Fruit fly (Drosophila melanogaster): ENCODE results near the gene Hsp67Bc.
A peak's percentile ranks its signal among the peaks of the same experiment; 100 is the strongest.

Gene Hsp67Bc

dm6 chr3L:9373374-9374004, 1.2 kb upstream of the Hsp67Bc start (continued):
- no peak for TF ChIP-seq repo (GFP tag; optimal IDR thresholded peaks at IDR 0.05)
- TF ChIP-seq CG10654 (GFP tag; optimal IDR thresholded peaks at IDR 0.05): peak; percentile 28
- no peak for TF ChIP-seq twi (tag; optimal IDR thresholded peaks at IDR 0.05)
- no peak for TF ChIP-seq jigr1 (GFP tag; IDR thresholded peaks at IDR 0.05)
- no peak for TF ChIP-seq hb (GFP tag; IDR thresholded peaks at IDR 0.05; ENCODE audit: partially characterized antibody)
- TF ChIP-seq Sry-δ (GFP tag; optimal IDR thresholded peaks at IDR 0.05): no peak
- peak; percentile 46; the same call in 1 of the 2 replicates for TF ChIP-seq wor (GFP tag; IDR thresholded peaks at IDR 0.05)
- peak; percentile 59 for TF ChIP-seq bcd (GFP tag; optimal IDR thresholded peaks at IDR 0.05)
- TF ChIP-seq CG10147 (GFP tag; optimal IDR thresholded peaks at IDR 0.05): peak; percentile 77
- peak; percentile 72 for TF ChIP-seq Oli (tag; optimal IDR thresholded peaks at IDR 0.05)
- TF ChIP-seq CG42726 (GFP tag; IDR thresholded peaks at IDR 0.05; ENCODE audit: partially characterized antibody): no peak
- peak; percentile 62; the same call in 1 of the 3 replicates for TF ChIP-seq H15 (GFP tag; IDR thresholded peaks at IDR 0.05)
- TF ChIP-seq pros (GFP tag; optimal IDR thresholded peaks at IDR 0.05): no peak
- no peak for TF ChIP-seq CkIIα-i1 (GFP tag; IDR thresholded peaks at IDR 0.05)
- no peak for TF ChIP-seq Hey (tag; optimal IDR thresholded peaks at IDR 0.05)
- TF ChIP-seq E2f2 (GFP tag; IDR thresholded peaks at IDR 0.05): peak; percentile 41; the same call in 1 of the 2 replicates
- TF ChIP-seq Hr51 (GFP tag; optimal IDR thresholded peaks at IDR 0.05): peak in 1 of 2 experiments; percentile 67
- TF ChIP-seq CG14441 (GFP tag; IDR thresholded peaks at IDR 0.05): peak; percentile 56
- TF ChIP-seq CG6254 (GFP tag; optimal IDR thresholded peaks at IDR 0.05): peak; percentile 71
- no peak for TF ChIP-seq gt (GFP tag; IDR thresholded peaks at IDR 0.05)
- TF ChIP-seq Hr3 (GFP tag; optimal IDR thresholded peaks at IDR 0.05): peak; percentile 37
- peak; percentile 67; the same call in 2 of the 3 replicates for TF ChIP-seq Dbx (GFP tag; IDR thresholded peaks at IDR 0.05)
- TF ChIP-seq Side (GFP tag; optimal IDR thresholded peaks at IDR 0.05): no peak
- peak; percentile 45; the same call in 2 of the 3 replicates for TF ChIP-seq Doc3 (GFP tag; IDR thresholded peaks at IDR 0.05; ENCODE audit: partially characterized antibody)
- peak; percentile 64 for TF ChIP-seq CG1529 (GFP tag; optimal IDR thresholded peaks at IDR 0.05)
- TF ChIP-seq oc (tag; optimal IDR thresholded peaks at IDR 0.05): peak; percentile 82
- peak; percentile 98 for TF ChIP-seq nerfin-1 (tag; optimal IDR thresholded peaks at IDR 0.05)
- TF ChIP-seq ham (GFP tag; IDR thresholded peaks at IDR 0.05): no peak
- TF ChIP-seq CG6272 (GFP tag; IDR thresholded peaks at IDR 0.05): no peak
- TF ChIP-seq CG3065 (GFP tag; optimal IDR thresholded peaks at IDR 0.05): no peak
- no peak for TF ChIP-seq Ets97D (GFP tag; optimal IDR thresholded peaks at IDR 0.05)
- peak; percentile 18 for TF ChIP-seq CG34376 (GFP tag; optimal IDR thresholded peaks at IDR 0.05)
- peak; percentile 5 for TF ChIP-seq corto (GFP tag; optimal IDR thresholded peaks at IDR 0.05)
- peak; percentile 79 for TF ChIP-seq Hmr (GFP tag; optimal IDR thresholded peaks at IDR 0.05)
- TF ChIP-seq CG13296 (GFP tag; optimal IDR thresholded peaks at IDR 0.05): peak; percentile 79
- TF ChIP-seq crp (GFP tag; optimal IDR thresholded peaks at IDR 0.05): no peak
- TF ChIP-seq CG3838 (GFP tag; optimal IDR thresholded peaks at IDR 0.05): no peak
- peak; percentile 54 for TF ChIP-seq caup (GFP tag; optimal IDR thresholded peaks at IDR 0.05; ENCODE audit: severe bottlenecking)
- TF ChIP-seq CG11085 (GFP tag; IDR thresholded peaks at IDR 0.05): no peak
- TF ChIP-seq fd102C (GFP tag; optimal IDR thresholded peaks at IDR 0.05): no peak
- TF ChIP-seq Nf-YB (GFP tag; optimal IDR thresholded peaks at IDR 0.05): peak; percentile 30
- TF ChIP-seq tio (GFP tag; optimal IDR thresholded peaks at IDR 0.05): no peak
- no peak; the same call in 1 of the 2 replicates for TF ChIP-seq GATAe (GFP tag; conservative IDR thresholded peaks at IDR 0.05)
- peak; percentile 54 for TF ChIP-seq CG3407 (GFP tag; optimal IDR thresholded peaks at IDR 0.05)
- TF ChIP-seq CG15479 (GFP tag; optimal IDR thresholded peaks at IDR 0.05): peak; percentile 13
- TF ChIP-seq tap (tag; optimal IDR thresholded peaks at IDR 0.05): peak; percentile 59
- TF ChIP-seq CG1024 (GFP tag; IDR thresholded peaks at IDR 0.05): 0 out of 2 replicates have a peak, but pooled peaks have one; percentile 32
- peak; percentile 17; the same call in 1 of the 2 replicates for TF ChIP-seq gsb (GFP tag; IDR thresholded peaks at IDR 0.05)
- peak; percentile 56 for TF ChIP-seq grau (tag; optimal IDR thresholded peaks at IDR 0.05)

All from whole organism, embryonic.